Fruit fly (Drosophila melanogaster) S2 (cell line): Measurements from ENCODE around the gene CG32191.

ENCODE experiments used
- CG8478 ChIP-seq: fragments of >200 bp; optimal IDR thresholded peaks from 2 replicates; lab custom pipeline; 2018
- CTCF ChIP-seq, 2 experiments: fragments of >200 bp; optimal IDR thresholded peaks; 2 replicates each; lab custom pipeline; 2018

Gene CG32191

dm6 chr3L:17814036-17814435, 5.1 kb upstream of the CG32191 start, which contains the start of gene Cln3:
Gene Cln3 (minus strand): TSS chr3L:17814119.
- TF ChIP-seq CTCF (optimal IDR thresholded peaks at IDR 0.05; lab: Kevin White, UChicago) (no peak), CG8478 (no peak)

- TF ChIP-seq CG8478 = no peak
- no peak for TF ChIP-seq CTCF (optimal IDR thresholded peaks at IDR 0.05; lab: Kevin White, UChicago)
Observed at dm6 chr3L:17806357-17807025, 2.5 kb downstream of the CG32191 start, which contains the start of gene CG32187. Gene CG32187 (minus strand): TSS chr3L:17806365.

dm6 chr3L:17804511-17804910, 4.4 kb downstream of the CG32191 start, which contains the start of gene ais:
Gene ais (minus strand): TSS chr3L:17804715.
- TF ChIP-seq CTCF (optimal IDR thresholded peaks at IDR 0.05; lab: Kevin White, UChicago) (no peak), CG8478 (no peak)

dm6 chr3L:17802107-17802506, 6.8 kb downstream of the CG32191 start, which contains the start of gene NUCB1:
Gene NUCB1 (minus strand): TSS chr3L:17802279.
- peak; percentile 39 to 51 for TF ChIP-seq CTCF (optimal IDR thresholded peaks at IDR 0.05; lab: Kevin White, UChicago)
- TF ChIP-seq CG8478 = no peak

dm6 chr3L:17797494-17797893, 11.5 kb downstream of the CG32191 start, which contains the start of gene CG42816:
Gene CG42816 (minus strand): TSS chr3L:17797594.
- TF ChIP-seq CG8478 (no peak), CTCF (optimal IDR thresholded peaks at IDR 0.05; lab: Kevin White, UChicago) (no peak)

- TF ChIP-seq CG8478 = no peak
- no peak for TF ChIP-seq CTCF (optimal IDR thresholded peaks at IDR 0.05; lab: Kevin White, UChicago)
Observed at dm6 chr3L:17791495-17791894, 17.5 kb downstream of the CG32191 start.

dm6 chr3L:17791467-17791494, 17.7 kb downstream of the CG32191 start, which contains the start of gene CG42815:
Gene CG42815 (minus strand): TSS chr3L:17791486.
- TF ChIP-seq CG8478 = no peak
- no peak for TF ChIP-seq CTCF (optimal IDR thresholded peaks at IDR 0.05; lab: Kevin White, UChicago)

dm6 chr3L:17791067-17791466, 17.9 kb downstream of the CG32191 start:
- TF ChIP-seq CTCF (optimal IDR thresholded peaks at IDR 0.05; lab: Kevin White, UChicago) (no peak), CG8478 (no peak)

dm6 chr3L:17763987-17764386, 45.0 kb downstream of the CG32191 start, which contains the start of the genes Adgf-A and Adgf-A2:
Gene Adgf-A (minus strand): TSS chr3L:17764158.
Gene Adgf-A2 (minus strand): TSS chr3L:17764158.
- TF ChIP-seq CG8478 (no peak), CTCF (optimal IDR thresholded peaks at IDR 0.05; lab: Kevin White, UChicago) (peak in 1 of 2 experiments; percentile 17)

dm6 chr3L:17759072-17759747, 49.7 kb downstream of the CG32191 start, which contains the start of gene CG32181:
Gene CG32181 (plus strand): TSS chr3L:17759697.
- TF ChIP-seq CG8478 (no peak), CTCF (optimal IDR thresholded peaks at IDR 0.05; lab: Kevin White, UChicago) (no peak)

- TF ChIP-seq CG8478 = no peak
- no peak for TF ChIP-seq CTCF (optimal IDR thresholded peaks at IDR 0.05; lab: Kevin White, UChicago)
Observed at dm6 chr3L:17758084-17758211, 51.0 kb downstream of the CG32191 start, which contains the start of gene CG32182. Gene CG32182 (plus strand): TSS chr3L:17758112.

dm6 chr3L:17757156-17758083, 51.5 kb downstream of the CG32191 start:
- no peak for TF ChIP-seq CTCF (optimal IDR thresholded peaks at IDR 0.05; lab: Kevin White, UChicago)
- no peak for TF ChIP-seq CG8478
